Worm (Caenorhabditis elegans) whole organism, L2 larva: ENCODE results near the gene egl-4.

Source experiments
- ZK546.5 ChIP-seq: sonication (generic microtip); optimal IDR thresholded peaks from 2 replicates; lab custom pipeline; 2017; ENCODE audit warnings: missing biosample characterization, missing genetic modification characterization
- ceh-16 ChIP-seq: fragments of 150-350 bp; optimal IDR thresholded peaks from 2 replicates; lab custom pipeline; 2014; ENCODE audit warnings: missing biosample characterization, missing genetic modification characterization
- ceh-82 ChIP-seq: fragments of 150-350 bp; optimal IDR thresholded peaks from 2 replicates; lab custom pipeline; 2014; ENCODE audit warnings: missing biosample characterization, missing genetic modification characterization
- lin-13 ChIP-seq: fragments of 150-350 bp; optimal IDR thresholded peaks from 2 replicates; lab custom pipeline; 2014; ENCODE audit warnings: missing biosample characterization, missing genetic modification reagents, missing genetic modification characterization
- lin-39 ChIP-seq: fragments of 150-350 bp; optimal IDR thresholded peaks from 2 replicates; lab custom pipeline; 2014; ENCODE audit warnings: missing biosample characterization, missing genetic modification reagents, missing genetic modification characterization
- skn-1 ChIP-seq: sonication (generic microtip); optimal IDR thresholded peaks from 2 replicates; lab custom pipeline; 2017; ENCODE audit warnings: missing biosample characterization, missing genetic modification characterization
- snpc-4 ChIP-seq: fragments of 150-350 bp; optimal IDR thresholded peaks from 2 replicates; lab custom pipeline; 2014; ENCODE audit warnings: missing biosample characterization, missing genetic modification characterization
- unc-62 ChIP-seq: fragments of 150-350 bp; optimal IDR thresholded peaks from 2 replicates; lab custom pipeline; 2014; ENCODE audit warnings: missing biosample characterization, missing genetic modification reagents, missing genetic modification characterization
- zag-1 ChIP-seq: fragments of 150-350 bp; optimal IDR thresholded peaks from 2 replicates; lab custom pipeline; 2014; ENCODE audit warnings: missing biosample characterization, missing genetic modification characterization
- ztf-11 ChIP-seq: sonication (generic microtip); optimal IDR thresholded peaks from 2 replicates; lab custom pipeline; 2017; ENCODE audit warnings: missing biosample characterization, missing genetic modification characterization

DNA sequence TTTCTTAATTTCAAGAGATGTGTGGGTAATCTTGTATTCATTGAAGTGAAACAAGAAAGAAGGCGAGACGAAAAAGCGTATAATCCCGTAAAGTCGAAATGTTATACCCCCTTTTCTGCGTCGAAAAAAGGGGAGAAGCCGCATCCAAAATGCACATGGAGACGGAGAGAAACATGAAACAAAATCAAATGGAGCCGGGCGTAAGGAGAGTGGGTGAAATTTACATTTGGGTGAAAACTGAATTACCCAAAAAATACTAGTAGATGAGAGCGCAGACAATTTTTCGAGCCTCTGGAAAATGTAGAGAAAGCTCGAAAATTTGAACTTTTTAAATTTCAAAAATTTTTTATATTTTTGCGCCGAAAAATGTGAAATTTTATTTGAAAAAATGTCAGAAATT lies 31.6 kb upstream of the egl-4 start:
- TF ChIP-seq snpc-4 = no peak
- TF ChIP-seq skn-1 (tag; lab: Kevin White, UChicago) = no peak
- no peak for TF ChIP-seq unc-62 (GFP tag; lab: Kevin White, UChicago)
- no peak for TF ChIP-seq ZK546.5 (tag; lab: Kevin White, UChicago)
- no peak for TF ChIP-seq ceh-16 (tag; lab: Kevin White, UChicago)
- no peak for TF ChIP-seq lin-39 (tag; lab: Kevin White, UChicago)
- TF ChIP-seq ztf-11 (tag; lab: Kevin White, UChicago) = no peak
- no peak for TF ChIP-seq zag-1 (tag; lab: Kevin White, UChicago)
- TF ChIP-seq lin-13 = no peak
- no peak for TF ChIP-seq ceh-82 (tag; lab: Kevin White, UChicago)
